Fruit fly (Drosophila melanogaster) whole organism, embryonic: Measurements from ENCODE around the gene GILT3.

Source experiments
- CG10654 ChIP-seq: fragments of 200-800 bp; sonication (Bioruptor generic); optimal IDR thresholded peaks from 2 replicates; lab custom pipeline; 2016; ENCODE audit warnings: missing biosample characterization, missing genetic modification characterization
- CG10959 ChIP-seq: fragments of 200-800 bp; sonication (Bioruptor generic); IDR thresholded peaks from 2 replicates; pipeline ENCODE4 v1.3.6; 2022; ENCODE audit warnings: missing biosample characterization, missing genetic modification characterization
- CG13123 ChIP-seq: fragments of 200-800 bp; sonication (Bioruptor generic); optimal IDR thresholded peaks from 2 replicates; lab custom pipeline; 2016; ENCODE audit warnings: missing biosample characterization, missing genetic modification characterization
- CG13424 ChIP-seq: fragments of 200-800 bp; sonication (Bioruptor generic); optimal IDR thresholded peaks from 2 replicates; lab custom pipeline; 2019; ENCODE audit warnings: missing biosample characterization, mild to moderate bottlenecking, missing genetic modification characterization, moderate library complexity
- CG14965 ChIP-seq: fragments of 200-800 bp; sonication (Bioruptor generic); optimal IDR thresholded peaks from 2 replicates; lab custom pipeline; 2016; ENCODE audit warnings: missing biosample characterization, missing genetic modification characterization, borderline replicate concordance
- CG17802 ChIP-seq: fragments of 200-800 bp; sonication (Bioruptor generic); optimal IDR thresholded peaks from 2 replicates; lab custom pipeline; 2018; ENCODE audit warnings: missing biosample characterization, mild to moderate bottlenecking, missing genetic modification characterization, moderate library complexity
- CG2678 ChIP-seq: fragments of 200-800 bp; sonication (Bioruptor generic); optimal IDR thresholded peaks from 3 replicates; lab custom pipeline; 2019; ENCODE audit warnings: missing biosample characterization, mild to moderate bottlenecking, missing genetic modification characterization, moderate library complexity
- CG30403 ChIP-seq: fragments of 200-800 bp; sonication (Bioruptor generic); optimal IDR thresholded peaks from 3 replicates; lab custom pipeline; 2016; ENCODE audit warnings: missing biosample characterization, missing genetic modification characterization
- CG31224 ChIP-seq: fragments of 200-800 bp; sonication (Bioruptor generic); IDR thresholded peaks from 2 replicates; pipeline ENCODE4 v1.3.6; 2022; ENCODE audit warnings: missing biosample characterization, missing genetic modification characterization
- CG4360 ChIP-seq: fragments of 200-800 bp; sonication (Bioruptor generic); IDR thresholded peaks from 2 replicates; pipeline ENCODE4 v1.3.6; 2022; ENCODE audit warnings: missing biosample characterization, missing genetic modification characterization
- CG4707 ChIP-seq: fragments of 200-800 bp; sonication (Bioruptor generic); optimal IDR thresholded peaks from 2 replicates; lab custom pipeline; 2018; ENCODE audit warnings: missing biosample characterization, mild to moderate bottlenecking, missing genetic modification characterization, moderate library complexity
- CG4730 ChIP-seq: fragments of 200-800 bp; sonication (Bioruptor generic); IDR thresholded peaks from 2 replicates; pipeline ENCODE4 v1.3.6; 2022; ENCODE audit warnings: missing biosample characterization, missing genetic modification characterization
- CG5245 ChIP-seq: fragments of 200-800 bp; sonication (Bioruptor generic); optimal IDR thresholded peaks from 3 replicates; lab custom pipeline; 2016; ENCODE audit warnings: missing biosample characterization, missing genetic modification characterization
- CG5953 ChIP-seq: fragments of 200-800 bp; sonication (Bioruptor generic); IDR thresholded peaks from 2 replicates; pipeline ENCODE4 v1.3.6; 2022; ENCODE audit warnings: missing biosample characterization, missing genetic modification characterization
- CG6654 ChIP-seq: fragments of 200-800 bp; sonication (Bioruptor generic); optimal IDR thresholded peaks from 2 replicates; lab custom pipeline; 2017; ENCODE audit warnings: missing biosample characterization, mild to moderate bottlenecking, missing genetic modification characterization
- CG8290 ChIP-seq, 3 experiments: fragments of 200-800 bp; sonication (Bioruptor generic); optimal IDR thresholded peaks; 2 replicates each; lab custom pipeline; 2016 to 2019; ENCODE audit warnings: missing biosample characterization in 3 of 3, missing genetic modification characterization in 3 of 3, mild to moderate bottlenecking in 2 of 3, moderate library complexity in 1 of 3
- CG8924 ChIP-seq: fragments of 200-800 bp; optimal IDR thresholded peaks from 3 replicates; lab custom pipeline; 2019; ENCODE audit warnings: missing biosample characterization, mild to moderate bottlenecking, missing genetic modification characterization, moderate library complexity
- Fer1 ChIP-seq: fragments of 200-800 bp; sonication (Bioruptor generic); optimal IDR thresholded peaks from 2 replicates; lab custom pipeline; 2017; ENCODE audit warnings: missing biosample characterization, mild to moderate bottlenecking, missing genetic modification characterization
- Hey ChIP-seq: fragments of 200-800 bp; sonication (Bioruptor generic); optimal IDR thresholded peaks from 3 replicates; lab custom pipeline; 2018; ENCODE audit warnings: missing biosample characterization, mild to moderate bottlenecking, missing genetic modification characterization
- HmgZ ChIP-seq: fragments of 200-800 bp; sonication (Bioruptor generic); optimal IDR thresholded peaks from 2 replicates; lab custom pipeline; 2018; ENCODE audit warnings: missing biosample characterization, mild to moderate bottlenecking, missing genetic modification characterization
- Med ChIP-seq: fragments of 200-800 bp; sonication (Bioruptor generic); peaks from one replicate; lab custom pipeline; 2016; ENCODE audit warnings: missing biosample characterization, missing genetic modification characterization, mild to moderate bottlenecking, inconsistent platforms, moderate library complexity
- Meics ChIP-seq: fragments of 200-800 bp; sonication (Bioruptor generic); optimal IDR thresholded peaks from 2 replicates; lab custom pipeline; 2017; ENCODE audit warnings: missing biosample characterization, mild to moderate bottlenecking, missing genetic modification characterization
- Six4 ChIP-seq: fragments of 200-800 bp; sonication (Bioruptor generic); optimal IDR thresholded peaks from 2 replicates; lab custom pipeline; 2016; ENCODE audit warnings: missing biosample characterization, missing genetic modification characterization
- Sry-β ChIP-seq: fragments of 200-800 bp; sonication (Bioruptor generic); optimal IDR thresholded peaks from 2 replicates; lab custom pipeline; 2018; ENCODE audit warnings: missing biosample characterization, mild to moderate bottlenecking, missing genetic modification characterization, moderate library complexity
- Trl ChIP-seq, 3 experiments: fragments of >200 bp in 2 of 3; fragments of 200-800 bp in 1 of 3; sonication (Bioruptor generic) in 1 of 3; optimal IDR thresholded peaks; 2 replicates in 1 of 3; 3 replicates in 2 of 3; lab custom pipeline; 2016 to 2017; ENCODE audit warnings: missing biosample characterization in 1 of 3, missing genetic modification characterization in 1 of 3
- ac ChIP-seq: fragments of 200-800 bp; sonication (Bioruptor generic); optimal IDR thresholded peaks from 3 replicates; lab custom pipeline; 2017; ENCODE audit warnings: missing biosample characterization, mild to moderate bottlenecking, missing genetic modification characterization
- al ChIP-seq: fragments of 200-800 bp; sonication (Bioruptor generic); IDR thresholded peaks from 2 replicates; pipeline ENCODE4 v1.3.6; 2022; ENCODE audit warnings: missing biosample characterization, missing genetic modification characterization
- bab2 ChIP-seq: fragments of 200-800 bp; sonication (Bioruptor generic); optimal IDR thresholded peaks from 2 replicates; lab custom pipeline; 2016; ENCODE audit warnings: missing biosample characterization, missing genetic modification characterization
- bigmax ChIP-seq: fragments of 200-800 bp; sonication (Bioruptor generic); optimal IDR thresholded peaks from 2 replicates; lab custom pipeline; 2018; ENCODE audit warnings: missing biosample characterization, mild to moderate bottlenecking, missing genetic modification characterization
- br ChIP-seq: fragments of >200 bp; optimal IDR thresholded peaks from 2 replicates; lab custom pipeline; 2017
- cato ChIP-seq: fragments of 200-800 bp; sonication (Bioruptor generic); optimal IDR thresholded peaks from 2 replicates; lab custom pipeline; 2016; ENCODE audit warnings: missing biosample characterization, missing genetic modification characterization, borderline replicate concordance
- crol ChIP-seq: fragments of 200-800 bp; sonication (Bioruptor generic); IDR thresholded peaks from 2 replicates; pipeline ENCODE4 v1.3.6; 2022; ENCODE audit warnings: missing biosample characterization, missing genetic modification characterization
- gem ChIP-seq: fragments of 200-800 bp; sonication (Bioruptor generic); optimal IDR thresholded peaks from 2 replicates; lab custom pipeline; 2019; ENCODE audit warnings: missing biosample characterization, mild to moderate bottlenecking, missing genetic modification characterization, moderate library complexity
- gsb ChIP-seq: fragments of 200-800 bp; sonication (Bioruptor generic); IDR thresholded peaks from 2 replicates; pipeline ENCODE4 v1.3.6; 2022; ENCODE audit warnings: missing biosample characterization, missing genetic modification characterization
- ham ChIP-seq: fragments of 200-800 bp; sonication (Bioruptor generic); IDR thresholded peaks from 2 replicates; pipeline ENCODE4 v1.3.6; 2022; ENCODE audit warnings: missing biosample characterization, missing genetic modification characterization
- her ChIP-seq: fragments of 200-800 bp; sonication (Bioruptor generic); optimal IDR thresholded peaks from 2 replicates; lab custom pipeline; 2016; ENCODE audit warnings: missing biosample characterization, missing genetic modification characterization
- ken ChIP-seq: fragments of 200-800 bp; sonication (Bioruptor generic); IDR thresholded peaks from 3 replicates; pipeline ENCODE4 v1.3.6; 2022; ENCODE audit warnings: missing biosample characterization, missing genetic modification characterization
- org-1 ChIP-seq: fragments of 200-800 bp; sonication (Bioruptor generic); optimal IDR thresholded peaks from 2 replicates; lab custom pipeline; 2017; ENCODE audit warnings: missing biosample characterization, missing genetic modification characterization
- otp ChIP-seq: fragments of 200-800 bp; sonication (Bioruptor generic); IDR thresholded peaks from 3 replicates; pipeline ENCODE4, ENCODE4 v1.3.6; 2022; ENCODE audit warnings: missing biosample characterization, missing genetic modification characterization
- prd ChIP-seq, 3 experiments: fragments of >200 bp in 2 of 3; fragments of 200-800 bp in 1 of 3; sonication (Bioruptor generic) in 1 of 3; optimal IDR thresholded peaks in 2 of 3; IDR thresholded peaks in 1 of 3; 2 replicates in 2 of 3; 3 replicates in 1 of 3; pipeline versions ENCODE4 v1.3.6 to Lab custom; 2017 to 2022; ENCODE audit warnings: missing biosample characterization in 1 of 3, missing genetic modification characterization in 1 of 3
- pum ChIP-seq: fragments of 200-800 bp; sonication (Bioruptor generic); optimal IDR thresholded peaks from 2 replicates; lab custom pipeline; 2016; ENCODE audit warnings: missing biosample characterization, missing genetic modification characterization
- ranshi ChIP-seq: fragments of 200-800 bp; sonication (Bioruptor generic); IDR thresholded peaks from 2 replicates; pipeline ENCODE4 v1.3.6; 2022; ENCODE audit warnings: missing biosample characterization, missing genetic modification characterization
- rib ChIP-seq: fragments of 200-800 bp; sonication (Bioruptor generic); IDR thresholded peaks from 2 replicates; pipeline ENCODE4 v1.3.6; 2022; ENCODE audit warnings: missing biosample characterization, missing genetic modification characterization
- sens ChIP-seq: fragments of 200-800 bp; sonication (Bioruptor generic); peaks from one replicate; lab custom pipeline; 2016; ENCODE audit warnings: missing biosample characterization, missing genetic modification characterization
- seq ChIP-seq: fragments of 200-800 bp; sonication (Bioruptor generic); IDR thresholded peaks from 2 replicates; pipeline ENCODE4 v1.3.6; 2022; ENCODE audit warnings: missing biosample characterization, missing genetic modification characterization
- slou ChIP-seq: fragments of 200-800 bp; sonication (Bioruptor generic); optimal IDR thresholded peaks from 3 replicates; lab custom pipeline; 2016; ENCODE audit warnings: missing biosample characterization, missing genetic modification characterization
- vfl ChIP-seq: fragments of 200-800 bp; sonication (Bioruptor generic); optimal IDR thresholded peaks from 2 replicates; lab custom pipeline; 2016; ENCODE audit warnings: missing biosample characterization, missing genetic modification characterization
- zfh1 ChIP-seq: fragments of 200-800 bp; sonication (Bioruptor generic); IDR thresholded peaks from 3 replicates; pipeline ENCODE4 v1.3.6; 2022; ENCODE audit warnings: missing biosample characterization, missing genetic modification characterization

Gene GILT3

DNA sequence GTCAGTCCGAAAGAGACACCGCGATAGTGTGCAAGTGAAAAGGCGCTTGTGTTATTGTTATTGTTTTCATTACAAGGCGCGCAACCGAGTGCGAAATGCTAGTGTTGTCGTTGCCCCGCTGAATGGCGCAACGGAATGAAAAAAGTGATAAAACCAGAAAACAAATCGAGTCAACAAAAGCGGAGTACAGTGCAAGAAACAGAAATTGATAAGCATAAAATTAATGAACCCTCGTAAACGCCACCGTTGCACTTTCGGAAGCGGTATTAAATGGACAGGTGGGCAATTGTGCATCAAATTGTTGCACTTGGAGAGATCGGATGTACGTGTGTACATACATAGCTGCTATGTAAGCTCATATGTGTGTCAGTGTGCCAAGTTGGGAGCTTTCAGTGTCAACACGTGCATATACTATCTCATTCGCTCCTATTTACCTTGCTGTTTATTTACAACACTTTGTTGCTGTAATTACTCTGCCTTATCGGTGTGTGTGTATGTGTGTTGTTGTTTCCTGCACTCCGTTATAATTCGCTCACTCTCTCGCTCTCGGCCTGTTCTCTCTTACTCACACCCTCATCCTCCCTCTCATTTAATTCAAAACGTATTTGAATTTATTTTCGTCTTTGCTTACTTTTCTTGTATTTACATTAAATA lies 46.4 kb downstream of the GILT3 start (continued):
- TF ChIP-seq Trl (optimal IDR thresholded peaks at IDR 0.05; lab: Kevin White, UChicago) (peak; percentile 68 to 89), Trl (GFP tag; optimal IDR thresholded peaks at IDR 0.05; lab: Kevin White, UChicago) (peak; percentile 83), CG13123 (GFP tag; lab: Kevin White, UChicago) (peak; percentile 48), zfh1 (GFP tag; lab: Robert Waterston, UW) (peak; percentile 77), slou (GFP tag; lab: Kevin White, UChicago) (no peak), her (GFP tag; lab: Kevin White, UChicago) (peak; percentile 27), bab2 (GFP tag; lab: Kevin White, UChicago) (peak; percentile 42), CG5245 (GFP tag; lab: Kevin White, UChicago) (no peak), Meics (GFP tag; lab: Kevin White, UChicago) (peak; percentile 68), vfl (GFP tag; lab: Kevin White, UChicago) (no peak), CG8924 (peak; percentile 39), pum (GFP tag; lab: Kevin White, UChicago) (peak; percentile 10), CG13424 (tag; lab: Kevin White, UChicago) (peak; percentile 27), seq (GFP tag; lab: Robert Waterston, UW) (peak; percentile 38; the same call in 1 of the 2 replicates), rib (GFP tag; lab: Robert Waterston, UW) (peak; percentile 3; the same call in 1 of the 2 replicates), ham (GFP tag; lab: Robert Waterston, UW) (0 out of 2 replicates have a peak, but pooled peaks have one; percentile 8), CG10959 (peak; percentile 16; the same call in 1 of the 2 replicates), Sry-β (GFP tag; lab: Kevin White, UChicago) (peak; percentile 62), CG17802 (tag; lab: Kevin White, UChicago) (no peak), CG6654 (GFP tag; lab: Kevin White, UChicago) (no peak), CG31224 (GFP tag; lab: Robert Waterston, UW) (0 out of 2 replicates have a peak, but pooled peaks have one; percentile 25), CG4707 (peak; percentile 59), ken (0 out of 3 replicates have a peak, but pooled peaks have one; percentile 12), Hey (peak; percentile 47), CG4730 (GFP tag; lab: Robert Waterston, UW) (peak; percentile 17; the same call in 1 of the 2 replicates), ac (no peak), CG14965 (GFP tag; lab: Kevin White, UChicago) (peak; percentile 63), cato (GFP tag; lab: Kevin White, UChicago) (no peak), bigmax (peak; percentile 26), gem (tag; lab: Kevin White, UChicago) (peak; percentile 48), Med (peak; percentile 97), otp (GFP tag; lab: Robert Waterston, UW) (peak; percentile 75; the same call in 2 of the 3 replicates), CG8290 (GFP tag; optimal IDR thresholded peaks at IDR 0.05; lab: Kevin White, UChicago) (peak; percentile 37), CG8290 (tag; optimal IDR thresholded peaks at IDR 0.05; lab: Kevin White, UChicago) (peak in 1 of 2 experiments; percentile 51), CG10654 (GFP tag; lab: Kevin White, UChicago) (no peak), CG30403 (GFP tag; lab: Kevin White, UChicago) (no peak), org-1 (GFP tag; lab: Kevin White, UChicago) (peak; percentile 46), br (lab: Kevin White, UChicago) (no peak), crol (GFP tag; lab: Robert Waterston, UW) (0 out of 2 replicates have a peak, but pooled peaks have one; percentile 3), ranshi (GFP tag; lab: Robert Waterston, UW) (peak; percentile 61; the same call in 1 of the 2 replicates), CG2678 (tag; lab: Kevin White, UChicago) (peak; percentile 83), Fer1 (GFP tag; lab: Kevin White, UChicago) (peak; percentile 80), prd (optimal IDR thresholded peaks at IDR 0.05; lab: Kevin White, UChicago) (no peak), prd (GFP tag; IDR thresholded peaks at IDR 0.05; lab: Robert Waterston, UW) (peak; percentile 41; the same call in 1 of the 3 replicates), CG5953 (GFP tag; lab: Robert Waterston, UW) (peak; percentile 54; the same call in 1 of the 2 replicates), CG4360 (peak; percentile 69), sens (peak; percentile 93), Six4 (GFP tag; lab: Kevin White, UChicago) (no peak), HmgZ (tag; lab: Kevin White, UChicago) (peak; percentile 15), al (GFP tag; lab: Robert Waterston, UW) (no peak), gsb (GFP tag; lab: Robert Waterston, UW) (peak; percentile 59; the same call in 1 of the 2 replicates)
